Worm (Caenorhabditis elegans) whole organism, young adult: ENCODE measurements around the gene srg-69.

Experiments
- ceh-91 ChIP-seq: fragments of 200-800 bp; sonication (Bioruptor generic); IDR thresholded peaks from 2 replicates; pipeline ENCODE4 v1.3.6; 2022; ENCODE audit warnings: missing genetic modification reagents, missing genetic modification characterization, missing compliant biosample characterization
- dpff-1 ChIP-seq: sonication (generic microtip); optimal IDR thresholded peaks from 2 replicates; lab custom pipeline; 2017; ENCODE audit warnings: mild to moderate bottlenecking, missing genetic modification characterization, missing compliant biosample characterization
- efl-1 ChIP-seq: fragments of 150-350 bp; optimal IDR thresholded peaks from 2 replicates; lab custom pipeline; 2014; ENCODE audit warnings: missing biosample characterization, missing genetic modification reagents, missing genetic modification characterization
- ets-4 ChIP-seq: fragments of 200-800 bp; sonication (Bioruptor generic); optimal IDR thresholded peaks from 2 replicates; lab custom pipeline; 2018; ENCODE audit warnings: mild to moderate bottlenecking, missing genetic modification characterization, missing compliant biosample characterization

- no peak for TF ChIP-seq ets-4
- TF ChIP-seq efl-1, result no peak
- TF ChIP-seq ceh-91 (GFP tag; lab: Robert Waterston, UW), result no peak
- no peak for TF ChIP-seq dpff-1 (tag; lab: Kevin White, UChicago)
Observed at ce11 chrII:5335370-5336034, 20.0 kb upstream of the srg-69 start.
